Worm (Caenorhabditis elegans): ENCODE measurements around the gene rbd-1.

- TF ChIP-seq zip-5 (tag; optimal IDR thresholded peaks at IDR 0.05) (no peak), Y22D7AL.16 (tag; optimal IDR thresholded peaks at IDR 0.05) (no peak), dve-1 (tag; optimal IDR thresholded peaks at IDR 0.05) (no peak), lin-11 (tag; optimal IDR thresholded peaks at IDR 0.05) (no peak), nhr-11 (tag; optimal IDR thresholded peaks at IDR 0.05) (no peak), T23F11.4 (GFP tag; optimal IDR thresholded peaks at IDR 0.05) (no peak), unc-86 (tag; optimal IDR thresholded peaks at IDR 0.05) (no peak), ceh-45 (GFP tag; IDR thresholded peaks at IDR 0.05) (no peak), ceh-9 (tag; optimal IDR thresholded peaks at IDR 0.05) (no peak)
Observed at ce11 chrIV:12762782-12763181, 38.0 kb downstream of the rbd-1 start.

All from whole organism, late embryonic.